Fruit fly (Drosophila melanogaster) whole organism, embryonic: ENCODE data around the gene witty.
A peak's percentile ranks its signal among the peaks of the same experiment; 100 is the strongest.

ENCODE experiments used
- ATbp ChIP-seq: fragments of 200-800 bp; sonication (Bioruptor generic); optimal IDR thresholded peaks from 2 replicates; lab custom pipeline; 2017; ENCODE audit warnings: missing biosample characterization, mild to moderate bottlenecking, missing genetic modification characterization, missing genetic modification reagents
- CG10147 ChIP-seq: fragments of 200-800 bp; sonication (Bioruptor generic); optimal IDR thresholded peaks from 2 replicates; lab custom pipeline; 2019; ENCODE audit warnings: missing biosample characterization, mild to moderate bottlenecking, missing genetic modification characterization, moderate library complexity
- CG12659 ChIP-seq: fragments of 200-800 bp; sonication (Bioruptor generic); optimal IDR thresholded peaks from 3 replicates; lab custom pipeline; 2017; ENCODE audit warnings: mild to moderate bottlenecking, missing biosample characterization, missing genetic modification reagents, missing genetic modification characterization
- CG14014 ChIP-seq: fragments of 200-800 bp; sonication (Bioruptor generic); IDR thresholded peaks from 2 replicates; pipeline ENCODE4 v1.3.6; 2022; ENCODE audit warnings: missing biosample characterization, missing genetic modification characterization
- CG15073 ChIP-seq: fragments of 200-800 bp; sonication (Bioruptor generic); optimal IDR thresholded peaks from 2 replicates; lab custom pipeline; 2016; ENCODE audit warnings: missing biosample characterization, missing genetic modification characterization
- CG1602 ChIP-seq: fragments of 200-800 bp; sonication (Bioruptor generic); optimal IDR thresholded peaks from 3 replicates; lab custom pipeline; 2016; ENCODE audit warnings: missing biosample characterization, missing genetic modification characterization
- CG2129 ChIP-seq: fragments of 200-800 bp; sonication (Bioruptor generic); IDR thresholded peaks from 2 replicates; pipeline ENCODE4 v1.3.6; 2022; ENCODE audit warnings: missing biosample characterization, missing genetic modification characterization; ENCODE audit not compliant: partially characterized antibody
- CG2199 ChIP-seq: fragments of 200-800 bp; sonication (Bioruptor generic); IDR thresholded peaks from 3 replicates; pipeline ENCODE4 v1.3.6; 2022; ENCODE audit warnings: missing biosample characterization, missing genetic modification characterization
- CG2678 ChIP-seq: fragments of 200-800 bp; sonication (Bioruptor generic); optimal IDR thresholded peaks from 3 replicates; lab custom pipeline; 2019; ENCODE audit warnings: missing biosample characterization, mild to moderate bottlenecking, missing genetic modification characterization, moderate library complexity
- CG4328 ChIP-seq: fragments of 200-800 bp; sonication (Bioruptor generic); optimal IDR thresholded peaks from 3 replicates; lab custom pipeline; 2017; ENCODE audit warnings: missing biosample characterization, missing genetic modification reagents, missing genetic modification characterization
- CG4820 ChIP-seq: fragments of 200-800 bp; sonication (Bioruptor generic); optimal IDR thresholded peaks from 3 replicates; lab custom pipeline; 2016; ENCODE audit warnings: missing biosample characterization, missing genetic modification characterization
- CG6272 ChIP-seq: fragments of 200-800 bp; sonication (Bioruptor generic); IDR thresholded peaks from 2 replicates; pipeline ENCODE4 v1.3.6; 2022; ENCODE audit warnings: missing biosample characterization, missing genetic modification characterization
- CG6683 ChIP-seq: fragments of 200-800 bp; sonication (Bioruptor generic); optimal IDR thresholded peaks from 2 replicates; lab custom pipeline; 2017; ENCODE audit warnings: missing biosample characterization, mild to moderate bottlenecking, missing genetic modification characterization, missing genetic modification reagents
- CG6854 ChIP-seq: fragments of 200-800 bp; sonication (Bioruptor generic); optimal IDR thresholded peaks from 3 replicates; lab custom pipeline; 2017; ENCODE audit warnings: missing biosample characterization, mild to moderate bottlenecking, missing genetic modification characterization
- CG8388 ChIP-seq: fragments of 200-800 bp; sonication (Bioruptor generic); optimal IDR thresholded peaks from 2 replicates; lab custom pipeline; 2019; ENCODE audit warnings: missing biosample characterization, mild to moderate bottlenecking, missing genetic modification characterization, moderate library complexity
- CG9609 ChIP-seq: fragments of 200-800 bp; sonication (Bioruptor generic); optimal IDR thresholded peaks from 3 replicates; lab custom pipeline; 2016; ENCODE audit warnings: missing biosample characterization, missing genetic modification characterization
- CTCF ChIP-seq: fragments of 200-800 bp; sonication (Bioruptor generic); optimal IDR thresholded peaks from 2 replicates; lab custom pipeline; 2017; ENCODE audit warnings: missing biosample characterization, mild to moderate bottlenecking, missing genetic modification characterization, moderate library complexity
- D ChIP-seq, 2 experiments: fragments of 200-800 bp in 1 of 2; fragments of >200 bp in 1 of 2; sonication (Bioruptor generic) in 1 of 2; optimal IDR thresholded peaks; 2 replicates in 1 of 2; 3 replicates in 1 of 2; lab custom pipeline; 2017; ENCODE audit warnings: mild to moderate bottlenecking in 1 of 2, missing biosample characterization in 1 of 2, missing genetic modification characterization in 1 of 2, missing genetic modification reagents in 1 of 2
- Dip3 ChIP-seq: fragments of 200-800 bp; sonication (Bioruptor generic); optimal IDR thresholded peaks from 3 replicates; lab custom pipeline; 2016; ENCODE audit warnings: missing biosample characterization, missing genetic modification characterization
- Fer1 ChIP-seq: fragments of 200-800 bp; sonication (Bioruptor generic); optimal IDR thresholded peaks from 2 replicates; lab custom pipeline; 2017; ENCODE audit warnings: missing biosample characterization, mild to moderate bottlenecking, missing genetic modification characterization
- GATAe ChIP-seq: fragments of 200-800 bp; sonication (Bioruptor generic); conservative IDR thresholded peaks from 2 replicates; pipeline ENCODE4 v1.3.6; 2022; ENCODE audit warnings: missing biosample characterization, missing genetic modification characterization
- Hr39 ChIP-seq: fragments of >200 bp; optimal IDR thresholded peaks from 2 replicates; lab custom pipeline; 2017
- MBD-R2 ChIP-seq: fragments of 200-800 bp; sonication (Bioruptor generic); IDR thresholded peaks from 2 replicates; pipeline ENCODE4 v1.3.6; 2022; ENCODE audit warnings: missing biosample characterization, missing genetic modification characterization
- Oli ChIP-seq: fragments of 200-800 bp; sonication (Bioruptor generic); optimal IDR thresholded peaks from 2 replicates; lab custom pipeline; 2018; ENCODE audit warnings: missing biosample characterization, mild to moderate bottlenecking, missing genetic modification characterization, moderate library complexity
- Optix ChIP-seq: fragments of 200-800 bp; sonication (Bioruptor generic); IDR thresholded peaks from 3 replicates; pipeline ENCODE4 v1.3.6; 2022; ENCODE audit warnings: missing biosample characterization, missing genetic modification characterization
- Pdp1 ChIP-seq, 2 experiments: fragments of 200-800 bp; sonication (Bioruptor generic); optimal IDR thresholded peaks; 3 replicates each; lab custom pipeline; 2016; ENCODE audit warnings: missing biosample characterization in 2 of 2, missing genetic modification characterization in 2 of 2, mild to moderate bottlenecking in 1 of 2, moderate library complexity in 1 of 2
- Taf1 ChIP-seq: fragments of 200-800 bp; sonication (Bioruptor generic); IDR thresholded peaks from 2 replicates; pipeline ENCODE4 v1.3.6; 2022; ENCODE audit warnings: missing biosample characterization, missing genetic modification characterization
- Vsx1 ChIP-seq: fragments of 200-800 bp; sonication (Bioruptor generic); optimal IDR thresholded peaks from 2 replicates; lab custom pipeline; 2017; ENCODE audit warnings: missing biosample characterization, mild to moderate bottlenecking, missing genetic modification characterization, missing genetic modification reagents
- bigmax ChIP-seq: fragments of 200-800 bp; sonication (Bioruptor generic); optimal IDR thresholded peaks from 2 replicates; lab custom pipeline; 2018; ENCODE audit warnings: missing biosample characterization, mild to moderate bottlenecking, missing genetic modification characterization
- chif ChIP-seq, 2 experiments: fragments of 200-800 bp; sonication (Bioruptor generic); optimal IDR thresholded peaks; 3 replicates each; lab custom pipeline; 2016; ENCODE audit warnings: missing biosample characterization in 2 of 2, missing genetic modification characterization in 2 of 2
- crol ChIP-seq: fragments of 200-800 bp; sonication (Bioruptor generic); IDR thresholded peaks from 2 replicates; pipeline ENCODE4 v1.3.6; 2022; ENCODE audit warnings: missing biosample characterization, missing genetic modification characterization
- disco-r ChIP-seq: fragments of 200-800 bp; sonication (Bioruptor generic); optimal IDR thresholded peaks from 2 replicates; lab custom pipeline; 2016; ENCODE audit warnings: missing biosample characterization, missing genetic modification characterization
- ems ChIP-seq: fragments of 200-800 bp; sonication (Bioruptor generic); optimal IDR thresholded peaks from 3 replicates; lab custom pipeline; 2016; ENCODE audit warnings: missing biosample characterization, missing genetic modification characterization
- en ChIP-seq: fragments of 200-800 bp; sonication (Bioruptor generic); optimal IDR thresholded peaks from 2 replicates; lab custom pipeline; 2016; ENCODE audit warnings: missing biosample characterization, missing genetic modification characterization
- ewg ChIP-seq: fragments of 200-800 bp; sonication (Bioruptor generic); optimal IDR thresholded peaks from 3 replicates; lab custom pipeline; 2017; ENCODE audit warnings: mild to moderate bottlenecking, missing biosample characterization, missing genetic modification reagents, missing genetic modification characterization
- fd3F ChIP-seq: fragments of 200-800 bp; sonication (Bioruptor generic); optimal IDR thresholded peaks from 2 replicates; lab custom pipeline; 2018; ENCODE audit warnings: missing biosample characterization, mild to moderate bottlenecking, missing genetic modification characterization, moderate library complexity
- fu2 ChIP-seq: fragments of 200-800 bp; sonication (Bioruptor generic); optimal IDR thresholded peaks from 2 replicates; lab custom pipeline; 2016; ENCODE audit warnings: missing biosample characterization, missing genetic modification characterization
- gsb ChIP-seq: fragments of 200-800 bp; sonication (Bioruptor generic); IDR thresholded peaks from 2 replicates; pipeline ENCODE4 v1.3.6; 2022; ENCODE audit warnings: missing biosample characterization, missing genetic modification characterization
- mam ChIP-seq: fragments of 200-800 bp; sonication (Bioruptor generic); optimal IDR thresholded peaks from 3 replicates; lab custom pipeline; 2016; ENCODE audit warnings: missing biosample characterization, missing genetic modification characterization
- otp ChIP-seq: fragments of 200-800 bp; sonication (Bioruptor generic); IDR thresholded peaks from 3 replicates; pipeline ENCODE4, ENCODE4 v1.3.6; 2022; ENCODE audit warnings: missing biosample characterization, missing genetic modification characterization
- psq ChIP-seq: fragments of 200-800 bp; sonication (Bioruptor generic); optimal IDR thresholded peaks from 2 replicates; lab custom pipeline; 2017; ENCODE audit warnings: missing biosample characterization, missing genetic modification characterization
- shn ChIP-seq: fragments of 200-800 bp; sonication (Bioruptor generic); optimal IDR thresholded peaks from 3 replicates; lab custom pipeline; 2016; ENCODE audit warnings: missing biosample characterization, missing genetic modification characterization
- slbo ChIP-seq: fragments of 200-800 bp; sonication (Bioruptor generic); IDR thresholded peaks from 2 replicates; pipeline ENCODE4 v1.3.6; 2022; ENCODE audit warnings: missing biosample characterization, missing genetic modification characterization
- sug ChIP-seq: fragments of 200-800 bp; optimal IDR thresholded peaks from 2 replicates; lab custom pipeline; 2019; ENCODE audit warnings: missing biosample characterization, mild to moderate bottlenecking, missing genetic modification characterization, moderate library complexity
- twi ChIP-seq: fragments of 200-800 bp; optimal IDR thresholded peaks from 2 replicates; lab custom pipeline; 2019; ENCODE audit warnings: missing biosample characterization, mild to moderate bottlenecking, missing genetic modification characterization, moderate library complexity
- unpg ChIP-seq: fragments of 200-800 bp; sonication (Bioruptor generic); optimal IDR thresholded peaks from 3 replicates; lab custom pipeline; 2018; ENCODE audit warnings: missing biosample characterization, mild to moderate bottlenecking, missing genetic modification characterization, moderate library complexity
- z ChIP-seq: fragments of 200-800 bp; sonication (Bioruptor generic); IDR thresholded peaks from 3 replicates; pipeline ENCODE4 v1.3.6; 2022; ENCODE audit warnings: missing biosample characterization, missing genetic modification characterization
- zf30C ChIP-seq: fragments of 200-800 bp; sonication (Bioruptor generic); optimal IDR thresholded peaks from 3 replicates; lab custom pipeline; 2018; ENCODE audit warnings: missing biosample characterization, mild to moderate bottlenecking, missing genetic modification characterization

witty gene

DNA sequence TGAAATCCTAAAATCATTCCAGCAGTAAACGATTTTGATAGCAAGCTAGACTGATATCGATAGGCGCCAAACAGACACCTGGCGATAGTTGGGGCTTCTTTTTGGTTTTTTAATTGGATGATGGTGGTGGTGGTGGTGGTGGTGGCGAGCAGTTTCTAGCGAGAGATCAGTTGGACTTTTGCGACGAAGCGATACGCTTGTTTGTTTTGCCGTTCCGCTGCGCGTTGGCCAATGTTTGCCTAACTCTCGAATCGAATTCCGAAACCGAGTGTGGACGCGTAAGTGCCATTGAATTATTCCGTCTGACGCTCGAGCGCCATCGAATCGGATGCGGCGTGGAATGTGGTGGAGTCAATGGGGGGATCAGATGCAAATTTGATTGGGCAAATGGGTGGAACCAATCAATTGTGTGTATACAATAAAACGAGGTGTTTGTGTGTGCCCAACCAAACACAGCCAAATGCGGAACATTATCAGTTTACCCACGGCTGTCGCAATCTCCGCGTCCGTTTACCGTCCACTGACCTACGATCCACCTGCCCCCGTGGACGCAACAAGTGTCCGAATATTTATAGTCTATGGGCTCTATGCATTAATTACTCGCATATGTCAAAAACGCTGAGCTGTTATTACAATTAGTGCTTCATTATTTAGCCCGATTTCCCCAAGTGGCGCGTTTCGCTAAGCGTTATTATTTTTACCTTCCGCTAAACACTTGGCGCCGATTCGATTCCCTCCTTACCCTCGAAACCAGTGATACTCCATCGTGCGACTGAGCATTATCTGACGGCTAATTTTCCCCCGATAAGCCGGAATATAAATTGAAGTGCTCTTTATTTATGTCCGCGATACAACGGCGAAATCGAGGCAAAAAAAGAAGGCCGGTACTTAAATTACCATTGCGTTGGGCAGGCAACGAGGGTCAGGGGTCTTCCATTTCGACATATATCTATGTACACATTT, 32.6 kb downstream of the witty start, which contains the start of gene CG17292 (continued):
- TF ChIP-seq crol (GFP tag; lab: Robert Waterston, UW) (no peak; the same call in 1 of the 2 replicates), CG15073 (no peak), Oli (tag; lab: Kevin White, UChicago) (no peak), unpg (GFP tag; lab: Kevin White, UChicago) (peak; percentile 38), Taf1 (0 out of 2 replicates have a peak, but pooled peaks have one; percentile 10), CG2678 (tag; lab: Kevin White, UChicago) (peak; percentile 49), fu2 (no peak), CG2129 (peak; percentile 31; the same call in 1 of the 2 replicates), ems (peak; percentile 46), CG4820 (GFP tag; lab: Kevin White, UChicago) (no peak), CG12659 (GFP tag; lab: Kevin White, UChicago) (peak; percentile 85), disco-r (GFP tag; lab: Kevin White, UChicago) (no peak), bigmax (no peak), Vsx1 (GFP tag; lab: Kevin White, UChicago) (peak; percentile 62), Dip3 (GFP tag; lab: Kevin White, UChicago) (peak; percentile 32), CG2199 (GFP tag; lab: Robert Waterston, UW) (no peak), Fer1 (GFP tag; lab: Kevin White, UChicago) (peak; percentile 74), MBD-R2 (peak; percentile 67), CG4328 (peak; percentile 9), CG9609 (GFP tag; lab: Kevin White, UChicago) (no peak), CG1602 (GFP tag; lab: Kevin White, UChicago) (no peak), en (GFP tag; lab: Kevin White, UChicago) (no peak), CG6854 (GFP tag; lab: Kevin White, UChicago) (no peak), ewg (GFP tag; lab: Kevin White, UChicago) (peak; percentile 9), CTCF (peak; percentile 57), zf30C (GFP tag; lab: Kevin White, UChicago) (no peak), CG6272 (peak; percentile 49), Pdp1 (GFP tag; optimal IDR thresholded peaks at IDR 0.05; lab: Kevin White, UChicago) (peak in 1 of 2 experiments; percentile 56), mam (peak; percentile 3), fd3F (GFP tag; lab: Kevin White, UChicago) (peak; percentile 6), chif (GFP tag; optimal IDR thresholded peaks at IDR 0.05; lab: Kevin White, UChicago) (no peak), gsb (0 out of 2 replicates have a peak, but pooled peaks have one; percentile 41), slbo (GFP tag; lab: Robert Waterston, UW) (peak; percentile 69), twi (no peak), sug (tag; lab: Kevin White, UChicago) (peak; percentile 47), CG8388 (no peak), psq (no peak), z (peak; percentile 15; the same call in 1 of the 3 replicates), Optix (GFP tag; lab: Robert Waterston, UW) (peak; percentile 62; the same call in 2 of the 3 replicates), Hr39 (lab: Kevin White, UChicago) (no peak), D (optimal IDR thresholded peaks at IDR 0.05; lab: Kevin White, UChicago) (no peak), D (GFP tag; optimal IDR thresholded peaks at IDR 0.05; lab: Kevin White, UChicago) (no peak), CG10147 (peak; percentile 36), shn (GFP tag; lab: Kevin White, UChicago) (peak; percentile 46), otp (GFP tag; lab: Robert Waterston, UW) (peak; percentile 59; the same call in 1 of the 3 replicates), ATbp (GFP tag; lab: Kevin White, UChicago) (peak; percentile 78), GATAe (peak; percentile 18; the same call in 1 of the 2 replicates), CG6683 (no peak), CG14014 (GFP tag; lab: Robert Waterston, UW) (peak; percentile 74; the same call in 1 of the 2 replicates)
